Fruit fly (Drosophila melanogaster) whole organism, prepupa: ENCODE measurements around the gene sing.

Experiments
- CG10631 ChIP-seq: fragments of 200-800 bp; sonication (Bioruptor generic); optimal IDR thresholded peaks from 2 replicates; lab custom pipeline; 2016; ENCODE audit warnings: missing biosample characterization, missing genetic modification characterization
- CG6276 ChIP-seq: fragments of 200-800 bp; sonication (Bioruptor generic); optimal IDR thresholded peaks from 2 replicates; lab custom pipeline; 2017; ENCODE audit warnings: missing biosample characterization, mild to moderate bottlenecking, missing genetic modification characterization
- dac ChIP-seq: fragments of 200-800 bp; sonication (Bioruptor generic); optimal IDR thresholded peaks from 2 replicates; lab custom pipeline; 2017; ENCODE audit warnings: missing biosample characterization, mild to moderate bottlenecking, missing genetic modification characterization

dm6 chrX:16632135-16632534 is 47.0 kb upstream of the sing start, which contains the start of gene CG9777:
- TF ChIP-seq CG10631 (GFP tag; lab: Kevin White, UChicago): no peak
- TF ChIP-seq dac (GFP tag; lab: Kevin White, UChicago): no peak
- TF ChIP-seq CG6276 (GFP tag; lab: Kevin White, UChicago): no peak
